Worm (Caenorhabditis elegans): Measurements from ENCODE around the gene T05A7.6.

The T05A7.6 gene

ce11 chrII:4671692-4672091, at the start of gene T05A7.6:
Gene T05A7.6, minus strand, starts transcription at chrII:4671792.
- TF ChIP-seq ztf-28 (GFP tag; IDR thresholded peaks at IDR 0.05) (no peak), nhr-179 (tag; optimal IDR thresholded peaks at IDR 0.05) (no peak), xnd-1 (tag; optimal IDR thresholded peaks at IDR 0.05) (no peak), zim-3 (tag; optimal IDR thresholded peaks at IDR 0.05) (no peak), die-1 (tag; optimal IDR thresholded peaks at IDR 0.05) (no peak), dpl-1 (GFP tag; optimal IDR thresholded peaks at IDR 0.05) (no peak), Y79H2A.3 (GFP tag; conservative IDR thresholded peaks at IDR 0.05) (no peak), lir-1 (GFP tag; conservative IDR thresholded peaks at IDR 0.05) (no peak), ztf-26 (tag; optimal IDR thresholded peaks at IDR 0.05) (no peak), fkh-3 (tag; optimal IDR thresholded peaks at IDR 0.05) (no peak), F23B12.7 (tag; optimal IDR thresholded peaks at IDR 0.05; ENCODE audit: insufficient read depth) (no peak), F33H1.4 (GFP tag; IDR thresholded peaks at IDR 0.05) (no peak), hlh-26 (GFP tag; conservative IDR thresholded peaks at IDR 0.05) (no peak), rcor-1 (GFP tag; IDR thresholded peaks at IDR 0.05) (no peak), hmg-1.2 (GFP tag; IDR thresholded peaks at IDR 0.05) (no peak), T26A5.8 (tag; optimal IDR thresholded peaks at IDR 0.05) (no peak)

- no peak for TF ChIP-seq let-526 (GFP tag; IDR thresholded peaks at IDR 0.05)
- no peak for TF ChIP-seq bed-2 (GFP tag; IDR thresholded peaks at IDR 0.05)
- TF ChIP-seq ceh-27 (GFP tag; optimal IDR thresholded peaks at IDR 0.05) = no peak
- TF ChIP-seq Y53G8AR.9 (GFP tag; conservative IDR thresholded peaks at IDR 0.05) = no peak
- no peak for TF ChIP-seq F23B12.7 (tag; optimal IDR thresholded peaks at IDR 0.05; ENCODE audit: insufficient read depth)
- TF ChIP-seq fkh-3 (tag; optimal IDR thresholded peaks at IDR 0.05) = no peak
- TF ChIP-seq ztf-3 (GFP tag; optimal IDR thresholded peaks at IDR 0.05) = no peak
- no peak for TF ChIP-seq F49E8.2 (tag; optimal IDR thresholded peaks at IDR 0.05; ENCODE audit: insufficient read depth)
- TF ChIP-seq lin-54 (GFP tag; optimal IDR thresholded peaks at IDR 0.05) = no peak
- TF ChIP-seq cebp-2 (GFP tag; IDR thresholded peaks at IDR 0.05) = no peak
- no peak for TF ChIP-seq ceh-40 (GFP tag; IDR thresholded peaks at IDR 0.05)
- no peak for TF ChIP-seq tbp1 (GFP tag; optimal IDR thresholded peaks at IDR 0.05)
- no peak for TF ChIP-seq hsf-1 (GFP tag; IDR thresholded peaks at IDR 0.05)
- no peak for TF ChIP-seq ama-1 (optimal IDR thresholded peaks at IDR 0.05)
- no peak for TF ChIP-seq ama-1 (GFP tag; optimal IDR thresholded peaks at IDR 0.05)
- no peak for TF ChIP-seq F55B11.4 (tag; optimal IDR thresholded peaks at IDR 0.05; ENCODE audit: borderline replicate concordance, insufficient read depth)
- peak in 1 of 2 experiments; percentile 87 for TF ChIP-seq let-607 (tag; optimal IDR thresholded peaks at IDR 0.05)
- TF ChIP-seq egrh-3 (GFP tag; IDR thresholded peaks at IDR 0.05) = no peak
- TF ChIP-seq akir-1 (GFP tag; optimal IDR thresholded peaks at IDR 0.05) = no peak
- no peak for TF ChIP-seq pha-4 (tag; optimal IDR thresholded peaks at IDR 0.05)
- no peak for TF ChIP-seq ceh-91 (GFP tag; IDR thresholded peaks at IDR 0.05)
- no peak for TF ChIP-seq attf-6 (GFP tag; IDR thresholded peaks at IDR 0.05)
- no peak for TF ChIP-seq nfyb-1 (GFP tag; IDR thresholded peaks at IDR 0.05)
- TF ChIP-seq efl-1 (GFP tag; optimal IDR thresholded peaks at IDR 0.05) = no peak
- no peak for TF ChIP-seq K12H6.12 (tag; optimal IDR thresholded peaks at IDR 0.05)
- TF ChIP-seq rpc-1 (optimal IDR thresholded peaks at IDR 0.05) = no peak
- no peak for TF ChIP-seq rpc-1 (tag; optimal IDR thresholded peaks at IDR 0.05)
- 0 out of 2 replicates have a peak, but pooled peaks have one; percentile 29 for TF ChIP-seq cebp-1 (GFP tag; IDR thresholded peaks at IDR 0.05)
- TF ChIP-seq cebp-1 (tag; optimal IDR thresholded peaks at IDR 0.05) = peak; percentile 70
- TF ChIP-seq zim-3 (tag; optimal IDR thresholded peaks at IDR 0.05) = no peak
- no peak for TF ChIP-seq Y67H2A.10 (GFP tag; conservative IDR thresholded peaks at IDR 0.05)
- TF ChIP-seq lsl-1 (GFP tag; optimal IDR thresholded peaks at IDR 0.05) = no peak
- peak; percentile 89 for TF ChIP-seq nhr-80 (tag; optimal IDR thresholded peaks at IDR 0.05)
- TF ChIP-seq rcor-1 (GFP tag; IDR thresholded peaks at IDR 0.05) = no peak
- TF ChIP-seq attf-5 (GFP tag; optimal IDR thresholded peaks at IDR 0.05) = peak; percentile 50
- 0 out of 2 replicates have a peak, but pooled peaks have one; percentile 24 for TF ChIP-seq dox-1 (GFP tag; IDR thresholded peaks at IDR 0.05)
- TF ChIP-seq mel-28 (tag; optimal IDR thresholded peaks at IDR 0.05; ENCODE audit: borderline replicate concordance) = no peak
Observed at ce11 chrII:4715676-4716075, 44.1 kb upstream of the T05A7.6 start, which contains the start of gene F41C3.8. Gene F41C3.8, plus strand, starts transcription at chrII:4716046.

Measured in whole organism, young adult.